Worm (Caenorhabditis elegans) whole organism, L4/young adult: ENCODE measurements around the gene col-152.

Experiments
- W03F9.2 ChIP-seq: fragments of 150-350 bp; optimal IDR thresholded peaks from 2 replicates; lab custom pipeline; 2014; ENCODE audit warnings: missing biosample characterization, missing genetic modification characterization
- him-1 ChIP-seq: sonication (generic microtip); optimal IDR thresholded peaks from 2 replicates; lab custom pipeline; 2016; ENCODE audit warnings: missing genotype, missing genetic modification reagents, missing genetic modification characterization, missing compliant biosample characterization

DNA sequence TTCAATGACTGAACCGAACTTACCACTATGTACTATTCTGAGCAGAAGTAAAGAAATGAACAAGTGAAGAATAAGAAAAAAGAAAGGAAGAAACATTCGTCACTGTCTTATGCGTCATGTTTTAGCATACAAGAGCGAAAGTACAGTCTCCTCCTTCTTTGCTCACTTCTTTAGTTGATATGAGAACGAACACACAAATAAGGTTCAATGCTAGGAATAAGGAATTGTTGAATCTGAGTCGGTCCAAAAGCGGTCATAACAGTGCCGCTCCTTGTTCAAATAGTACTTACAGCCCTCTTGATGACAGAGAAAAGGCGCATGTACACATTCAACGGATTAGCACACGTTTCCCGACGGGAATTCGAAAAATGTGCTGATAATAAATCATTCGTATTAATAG is 21.6 kb upstream of the col-152 start, which contains the start of gene F25D1.8:
- TF ChIP-seq W03F9.2 (tag; lab: Kevin White, UChicago) (no peak), him-1 (tag; lab: Kevin White, UChicago) (no peak)
